Fruit fly (Drosophila melanogaster): ENCODE data around the gene CG13053.

DNA sequence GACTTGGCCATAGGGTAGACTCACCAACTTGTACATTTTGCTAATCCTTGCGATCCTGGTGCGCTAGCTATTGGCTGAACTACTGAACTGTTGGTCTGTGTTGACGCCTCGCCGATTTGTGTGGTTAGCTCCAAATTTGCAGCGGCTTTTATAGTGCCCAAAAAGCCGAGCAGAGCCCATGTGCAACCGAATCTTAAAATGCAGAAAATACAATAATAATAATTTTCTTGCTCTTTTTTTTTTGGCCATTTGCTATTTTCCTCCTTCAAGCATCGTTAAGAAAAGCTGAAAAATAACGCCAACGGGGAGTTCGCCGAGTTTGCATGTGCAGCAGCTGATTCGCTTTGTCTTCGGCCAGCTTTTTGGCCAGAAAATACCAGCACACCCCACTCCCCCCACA, 48.9 kb upstream of the CG13053 start, which contains the start of gene CG13042:
- no peak for TF ChIP-seq CG15710 (tag; optimal IDR thresholded peaks at IDR 0.05)
- TF ChIP-seq CG32121 (GFP tag; IDR thresholded peaks at IDR 0.05), result no peak
- no peak for TF ChIP-seq CG8301 (tag; optimal IDR thresholded peaks at IDR 0.05)
- TF ChIP-seq rn (GFP tag; IDR thresholded peaks at IDR 0.05), result no peak
- no peak for TF ChIP-seq Snoo (tag; optimal IDR thresholded peaks at IDR 0.05)
- no peak for TF ChIP-seq CG8159 (tag; optimal IDR thresholded peaks at IDR 0.05)
